Fruit fly (Drosophila melanogaster) whole organism, adult: ENCODE data around the gene CG10730.
A peak's percentile ranks its signal among the peaks of the same experiment; 100 is the strongest.

Experiments used
- CG12768 ChIP-seq: fragments of 200-800 bp; sonication (Bioruptor generic); optimal IDR thresholded peaks from 2 replicates; lab custom pipeline; 2017; ENCODE audit warnings: missing biosample characterization, missing genetic modification characterization, mild to moderate bottlenecking, moderate library complexity, missing genetic modification reagents
- CG7101 ChIP-seq: fragments of 200-800 bp; sonication (Bioruptor generic); optimal IDR thresholded peaks from 2 replicates; lab custom pipeline; 2018; ENCODE audit warnings: missing biosample characterization, mild to moderate bottlenecking, missing genetic modification characterization, moderate library complexity
- Clk ChIP-seq: fragments of 200-800 bp; sonication (Bioruptor generic); optimal IDR thresholded peaks from 2 replicates; lab custom pipeline; 2017; ENCODE audit warnings: missing biosample characterization, missing genetic modification characterization
- Crg-1 ChIP-seq: fragments of 200-800 bp; sonication (Bioruptor generic); optimal IDR thresholded peaks from 2 replicates; lab custom pipeline; 2016; ENCODE audit warnings: missing biosample characterization, missing genetic modification characterization
- Hr96 ChIP-seq: fragments of 200-800 bp; sonication (Bioruptor generic); optimal IDR thresholded peaks from 2 replicates; lab custom pipeline; 2016; ENCODE audit warnings: missing biosample characterization, missing genetic modification characterization
- kay ChIP-seq: fragments of 200-800 bp; sonication (Bioruptor generic); peaks from one replicate; lab custom pipeline; 2016; ENCODE audit warnings: missing biosample characterization, missing genetic modification characterization, borderline replicate concordance
- ovo ChIP-seq: fragments of 200-800 bp; sonication (Bioruptor generic); optimal IDR thresholded peaks from 2 replicates; lab custom pipeline; 2016; ENCODE audit warnings: missing biosample characterization, missing genetic modification characterization
- pad ChIP-seq: fragments of 200-800 bp; sonication (Bioruptor generic); optimal IDR thresholded peaks from 3 replicates; lab custom pipeline; 2017; ENCODE audit warnings: missing biosample characterization, missing genetic modification characterization, mild to moderate bottlenecking, moderate library complexity, missing genetic modification reagents
- toe ChIP-seq: fragments of 200-800 bp; sonication (Bioruptor generic); optimal IDR thresholded peaks from 2 replicates; lab custom pipeline; 2016; ENCODE audit warnings: missing biosample characterization, missing genetic modification characterization

- TF ChIP-seq Crg-1 (GFP tag; lab: Kevin White, UChicago) (peak; percentile 3), kay (no peak), CG12768 (GFP tag; lab: Kevin White, UChicago) (no peak), Hr96 (GFP tag; lab: Kevin White, UChicago) (no peak), CG7101 (tag; lab: Kevin White, UChicago) (peak; percentile 64), ovo (GFP tag; lab: Kevin White, UChicago) (no peak), pad (GFP tag; lab: Kevin White, UChicago) (peak; percentile 24), Clk (GFP tag; lab: Kevin White, UChicago) (no peak), toe (GFP tag; lab: Kevin White, UChicago) (peak; percentile 46)
Observed at dm6 chr2L:20097105-20097631, 25.2 kb upstream of the CG10730 start, which contains the start of the genes mRpS18B and Kua.
